Worm (Caenorhabditis elegans): Measurements from ENCODE around the gene C55A6.3.

The C55A6.3 gene

ce11 chrV:11472209-11472608 is 41.1 kb downstream of the C55A6.3 start, which contains the start of the genes nas-20 and nas-21:
TSS of gene nas-20 (minus strand) at chrV:11472309.
TSS of gene nas-21 (plus strand) at chrV:11472564.
- TF ChIP-seq ham-2 (GFP tag; optimal IDR thresholded peaks at IDR 0.05) (no peak), nhr-76 (tag; optimal IDR thresholded peaks at IDR 0.05) (no peak), lin-32 (GFP tag; optimal IDR thresholded peaks at IDR 0.05) (no peak), snpc-4 (tag; optimal IDR thresholded peaks at IDR 0.05) (no peak), M03D4.4 (tag; optimal IDR thresholded peaks at IDR 0.05) (no peak), drap-1 (GFP tag; optimal IDR thresholded peaks at IDR 0.05) (no peak), hlh-1 (tag; optimal IDR thresholded peaks at IDR 0.05) (no peak), pha-4 (tag; optimal IDR thresholded peaks at IDR 0.05) (no peak), nhr-2 (tag; optimal IDR thresholded peaks at IDR 0.05) (no peak), nhr-237 (tag; optimal IDR thresholded peaks at IDR 0.05) (no peak), unc-120 (tag; optimal IDR thresholded peaks at IDR 0.05; ENCODE audit: poor library complexity, severe bottlenecking) (no peak), tbx-8 (GFP tag; optimal IDR thresholded peaks at IDR 0.05) (no peak), sem-2 (GFP tag; optimal IDR thresholded peaks at IDR 0.05) (no peak), nhr-28 (tag; optimal IDR thresholded peaks at IDR 0.05) (no peak), flh-1 (GFP tag; optimal IDR thresholded peaks at IDR 0.05) (no peak)

DNA sequence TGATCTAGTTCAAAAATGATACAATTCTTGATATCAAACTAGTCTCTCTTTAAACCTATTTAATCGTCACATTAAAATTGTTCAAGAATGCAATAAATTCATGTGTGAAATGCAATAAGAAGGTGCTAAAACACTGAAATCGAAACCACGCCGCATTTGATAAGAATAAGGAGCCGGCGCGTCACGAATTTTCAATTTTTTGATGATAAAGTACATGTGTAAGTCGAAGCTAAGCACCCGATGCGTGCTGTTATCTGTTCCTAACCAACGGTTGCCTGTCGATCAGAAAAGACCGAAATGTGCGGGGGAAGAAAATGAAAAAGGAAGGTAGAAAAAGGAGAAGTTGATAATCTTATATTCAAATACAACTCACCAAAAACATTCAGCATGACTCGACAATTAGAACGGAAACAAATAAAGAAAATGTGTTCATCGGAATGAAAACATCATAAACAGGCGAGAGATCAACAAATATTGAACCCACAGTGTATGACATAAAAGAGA is 43.1 kb downstream of the C55A6.3 start, which contains the start of gene aat-6:
TSS of gene aat-6 (minus strand) at position 454 of the 504 bp plus-strand sequence.
- no peak for TF ChIP-seq elt-3 (tag; optimal IDR thresholded peaks at IDR 0.05)
- TF ChIP-seq nhr-12 (tag; optimal IDR thresholded peaks at IDR 0.05): no peak
- TF ChIP-seq lin-32 (GFP tag; optimal IDR thresholded peaks at IDR 0.05): no peak
- no peak for TF ChIP-seq ceh-39 (tag; optimal IDR thresholded peaks at IDR 0.05)
- TF ChIP-seq lin-13 (tag; optimal IDR thresholded peaks at IDR 0.05): no peak
- no peak for TF ChIP-seq nhr-237 (tag; optimal IDR thresholded peaks at IDR 0.05)
- TF ChIP-seq ces-1 (GFP tag; optimal IDR thresholded peaks at IDR 0.05): no peak
- TF ChIP-seq bed-3 (GFP tag; optimal IDR thresholded peaks at IDR 0.05): no peak
- TF ChIP-seq snpc-4 (tag; optimal IDR thresholded peaks at IDR 0.05): no peak
- no peak for TF ChIP-seq hlh-1 (tag; optimal IDR thresholded peaks at IDR 0.05)
- TF ChIP-seq unc-120 (tag; optimal IDR thresholded peaks at IDR 0.05; ENCODE audit: poor library complexity, severe bottlenecking): no peak
- no peak for TF ChIP-seq nhr-76 (tag; optimal IDR thresholded peaks at IDR 0.05)
- TF ChIP-seq elt-1 (tag; optimal IDR thresholded peaks at IDR 0.05; ENCODE audit: borderline replicate concordance, insufficient read depth): no peak
- no peak for TF ChIP-seq mab-5 (tag; optimal IDR thresholded peaks at IDR 0.05)
- TF ChIP-seq sptf-1 (tag; optimal IDR thresholded peaks at IDR 0.05): no peak

DNA sequence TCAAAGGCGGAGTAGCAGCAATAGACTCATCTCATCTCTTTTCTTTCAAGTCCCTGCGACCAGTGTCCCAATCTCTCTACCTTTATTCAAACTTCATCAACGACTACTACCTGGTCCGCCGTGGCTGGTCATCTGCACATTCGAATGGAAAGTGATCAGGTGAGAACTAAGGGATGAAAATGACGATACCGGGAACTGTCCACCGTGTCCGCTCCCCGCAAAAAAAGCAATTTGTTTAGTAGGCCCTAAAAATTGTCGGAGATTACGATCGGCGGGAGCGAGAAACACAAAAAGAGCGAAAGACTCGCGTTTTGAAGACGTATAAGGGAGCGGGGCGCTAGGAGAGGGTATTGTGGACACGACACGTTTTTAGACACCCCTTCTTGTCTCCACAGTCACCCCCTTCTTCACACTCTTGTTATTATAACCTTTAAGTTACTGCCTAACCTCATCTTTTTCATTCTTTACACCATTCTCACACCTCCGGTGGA is 50.3 kb downstream of the C55A6.3 start, which contains the start of gene zipt-16:
TSS of gene zipt-16 (plus strand) at position 51 of the 491 bp plus-strand sequence.
- TF ChIP-seq zip-8 (tag; optimal IDR thresholded peaks at IDR 0.05) (no peak), lsy-2 (tag; optimal IDR thresholded peaks at IDR 0.05) (no peak), cnd-1 (tag; optimal IDR thresholded peaks at IDR 0.05) (no peak), nhr-2 (tag; optimal IDR thresholded peaks at IDR 0.05) (no peak)

Data from whole organism, mixed stage, embryonic.